Fruit fly (Drosophila melanogaster) whole organism, pupa: ENCODE results near the gene ScsbetaG.
A peak's percentile ranks its signal among the peaks of the same experiment; 100 is the strongest.

ENCODE experiments used
- CG10348 ChIP-seq: fragments of 200-800 bp; sonication (Bioruptor generic); IDR thresholded peaks from 2 replicates; pipeline ENCODE4 v1.3.6; 2022; ENCODE audit warnings: missing biosample characterization, missing genetic modification characterization
- CG12605 ChIP-seq: fragments of 200-800 bp; sonication (Bioruptor generic); IDR thresholded peaks from 2 replicates; pipeline ENCODE4 v1.3.6; 2022; ENCODE audit warnings: missing biosample characterization, missing genetic modification characterization
- CG14655 ChIP-seq: fragments of 200-800 bp; sonication (Bioruptor generic); optimal IDR thresholded peaks from 3 replicates; lab custom pipeline; 2017; ENCODE audit warnings: mild to moderate bottlenecking, missing biosample characterization, missing genetic modification reagents, missing genetic modification characterization
- CG15710 ChIP-seq: fragments of 200-800 bp; sonication (Bioruptor generic); optimal IDR thresholded peaks from 2 replicates; lab custom pipeline; 2018; ENCODE audit warnings: missing biosample characterization, mild to moderate bottlenecking, missing genetic modification characterization, moderate library complexity
- CG17806 ChIP-seq: fragments of 200-800 bp; sonication (Bioruptor generic); optimal IDR thresholded peaks from 2 replicates; lab custom pipeline; 2018; ENCODE audit warnings: missing biosample characterization, mild to moderate bottlenecking, missing genetic modification characterization, moderate library complexity
- CG32121 ChIP-seq: fragments of 200-800 bp; sonication (Bioruptor generic); IDR thresholded peaks from 2 replicates; pipeline ENCODE4 v1.3.6; 2022; ENCODE audit warnings: missing biosample characterization, missing genetic modification characterization
- CG34367 ChIP-seq: fragments of 200-800 bp; sonication (Bioruptor generic); optimal IDR thresholded peaks from 2 replicates; lab custom pipeline; 2018; ENCODE audit warnings: missing biosample characterization, mild to moderate bottlenecking, missing genetic modification characterization
- CG4496 ChIP-seq: fragments of 200-800 bp; sonication (Bioruptor generic); IDR thresholded peaks from 3 replicates; pipeline ENCODE4 v1.3.6; 2022; ENCODE audit warnings: missing biosample characterization, missing genetic modification characterization
- CG8159 ChIP-seq: fragments of 200-800 bp; sonication (Bioruptor generic); optimal IDR thresholded peaks from 3 replicates; lab custom pipeline; 2018; ENCODE audit warnings: missing biosample characterization, mild to moderate bottlenecking, missing genetic modification characterization, moderate library complexity
- EcR ChIP-seq: fragments of 200-800 bp; sonication (Bioruptor generic); optimal IDR thresholded peaks from 3 replicates; lab custom pipeline; 2019; ENCODE audit warnings: missing biosample characterization, missing genetic modification characterization, mild to moderate bottlenecking, moderate library complexity, missing genetic modification reagents
- Ets98B ChIP-seq: fragments of 200-800 bp; sonication (Bioruptor generic); IDR thresholded peaks from 2 replicates; pipeline ENCODE4 v1.3.6; 2022; ENCODE audit warnings: missing biosample characterization, missing genetic modification characterization
- Snoo ChIP-seq: fragments of 200-800 bp; sonication (Bioruptor generic); optimal IDR thresholded peaks from 3 replicates; lab custom pipeline; 2017; ENCODE audit warnings: missing biosample characterization, mild to moderate bottlenecking, missing genetic modification characterization, inconsistent platforms
- gl ChIP-seq: fragments of 200-800 bp; sonication (Bioruptor generic); optimal IDR thresholded peaks from 2 replicates; lab custom pipeline; 2018; ENCODE audit warnings: missing biosample characterization, mild to moderate bottlenecking, missing genetic modification characterization
- rn ChIP-seq: fragments of 200-800 bp; sonication (Bioruptor generic); IDR thresholded peaks from 2 replicates; pipeline ENCODE4 v1.3.6; 2022; ENCODE audit warnings: missing biosample characterization, missing genetic modification characterization

- no peak for TF ChIP-seq CG17806
- TF ChIP-seq CG34367 (tag; lab: Kevin White, UChicago): no peak
- no peak for TF ChIP-seq CG15710
- TF ChIP-seq CG10348: no peak
- no peak for TF ChIP-seq CG14655 (GFP tag; lab: Kevin White, UChicago)
- peak; percentile 62 for TF ChIP-seq CG12605
- no peak for TF ChIP-seq CG32121 (GFP tag; lab: Robert Waterston, UW)
- TF ChIP-seq CG8159 (tag; lab: Kevin White, UChicago): no peak
- TF ChIP-seq EcR (GFP tag; lab: Kevin White, UChicago): no peak
- TF ChIP-seq gl (tag; lab: Kevin White, UChicago): no peak
- no peak for TF ChIP-seq rn (GFP tag; lab: Robert Waterston, UW)
- peak; percentile 12 for TF ChIP-seq Snoo
- 0 out of 3 replicates have a peak, but pooled peaks have one; percentile 42 for TF ChIP-seq CG4496 (GFP tag; lab: Robert Waterston, UW)
- TF ChIP-seq Ets98B (GFP tag; lab: Robert Waterston, UW): peak; percentile 22; the same call in 1 of the 2 replicates
Observed at dm6 chr3L:5571051-5571450, 7.6 kb upstream of the ScsbetaG start.
